Fruit fly (Drosophila melanogaster) whole organism, wandering third instar larva: ENCODE results near the gene CG31802.

Experiments used
- Hr78 ChIP-seq: fragments of >200 bp; optimal IDR thresholded peaks from 2 replicates; lab custom pipeline; 2017; ENCODE audit warnings: missing biosample characterization, missing genetic modification characterization
- br ChIP-seq: fragments of 200-800 bp; sonication (Bioruptor generic); optimal IDR thresholded peaks from 2 replicates; lab custom pipeline; 2016; ENCODE audit warnings: missing biosample characterization, missing genetic modification characterization
- pan ChIP-seq: fragments of >200 bp; optimal IDR thresholded peaks from 2 replicates; lab custom pipeline; 2017

dm6 chr2L:18158622-18159043, 50.4 kb downstream of the CG31802 start:
- no peak for TF ChIP-seq pan
- no peak for TF ChIP-seq br
- no peak for TF ChIP-seq Hr78
